Fruit fly (Drosophila melanogaster) Kc167 (cell line): Measurements from ENCODE around the gene Mics1.

Experiments used
- Myc ChIP-seq: fragments of >200 bp; optimal IDR thresholded peaks from 2 replicates; lab custom pipeline; 2017; ENCODE audit warnings: missing external identifiers
- Sin3A ChIP-seq: fragments of >200 bp; optimal IDR thresholded peaks from 2 replicates; lab custom pipeline; 2018; ENCODE audit warnings: missing external identifiers
- h ChIP-seq: fragments of >200 bp; optimal IDR thresholded peaks from 3 replicates; lab custom pipeline; 2018; ENCODE audit warnings: missing external identifiers
- insv ChIP-seq: fragments of >200 bp; optimal IDR thresholded peaks from 3 replicates; lab custom pipeline; 2018; ENCODE audit warnings: missing external identifiers
- psq ChIP-seq: fragments of >200 bp; optimal IDR thresholded peaks from 2 replicates; lab custom pipeline; 2017; ENCODE audit warnings: missing external identifiers
- ttk ChIP-seq: sonication (Bioruptor generic); optimal IDR thresholded peaks from 2 replicates; lab custom pipeline; 2017; ENCODE audit warnings: missing external identifiers

- TF ChIP-seq ttk (lab: Kevin White, UChicago) (no peak), psq (lab: Kevin White, UChicago) (no peak), Sin3A (lab: Kevin White, UChicago) (no peak), Myc (lab: Kevin White, UChicago) (no peak), h (lab: Kevin White, UChicago) (no peak), insv (lab: Kevin White, UChicago) (no peak)
These were observed 33.4 kb upstream of the Mics1 start for dm6 chr3R:7535606-7536005.
